Fruit fly (Drosophila melanogaster) whole organism, embryonic: ENCODE results near the gene CG17327.

ENCODE experiments used
- ATbp ChIP-seq: fragments of 200-800 bp; sonication (Bioruptor generic); optimal IDR thresholded peaks from 2 replicates; lab custom pipeline; 2017; ENCODE audit warnings: missing biosample characterization, mild to moderate bottlenecking, missing genetic modification characterization, missing genetic modification reagents
- Ada2b ChIP-seq: fragments of 200-800 bp; sonication (Bioruptor generic); IDR thresholded peaks from 2 replicates; pipeline ENCODE4 v1.3.6; 2022; ENCODE audit warnings: missing biosample characterization, missing genetic modification characterization
- Aef1 ChIP-seq: fragments of 200-800 bp; sonication (Bioruptor generic); IDR thresholded peaks from 3 replicates; pipeline ENCODE4 v1.3.6; 2022; ENCODE audit warnings: missing biosample characterization, missing genetic modification characterization
- Bgb ChIP-seq: fragments of 200-800 bp; sonication (Bioruptor generic); IDR thresholded peaks from 2 replicates; pipeline ENCODE4 v1.3.6; 2022; ENCODE audit warnings: missing biosample characterization, missing genetic modification characterization; ENCODE audit not compliant: partially characterized antibody
- CG11093 ChIP-seq: fragments of 200-800 bp; sonication (Bioruptor generic); IDR thresholded peaks from 3 replicates; pipeline ENCODE4 v1.3.6; 2022; ENCODE audit warnings: missing biosample characterization, missing genetic modification characterization
- CG12769 ChIP-seq: fragments of 200-800 bp; sonication (Bioruptor generic); optimal IDR thresholded peaks from 2 replicates; lab custom pipeline; 2019; ENCODE audit warnings: missing biosample characterization, mild to moderate bottlenecking, missing genetic modification characterization, moderate library complexity
- CG15269 ChIP-seq: fragments of 200-800 bp; sonication (Bioruptor generic); optimal IDR thresholded peaks from 2 replicates; lab custom pipeline; 2018; ENCODE audit warnings: missing biosample characterization, mild to moderate bottlenecking, missing genetic modification characterization, moderate library complexity
- CG1602 ChIP-seq: fragments of 200-800 bp; sonication (Bioruptor generic); optimal IDR thresholded peaks from 3 replicates; lab custom pipeline; 2016; ENCODE audit warnings: missing biosample characterization, missing genetic modification characterization
- CG1647 ChIP-seq: fragments of 200-800 bp; sonication (Bioruptor generic); optimal IDR thresholded peaks from 3 replicates; lab custom pipeline; 2016; ENCODE audit warnings: missing biosample characterization, missing genetic modification characterization
- CG17912 ChIP-seq: fragments of 200-800 bp; sonication (Bioruptor generic); optimal IDR thresholded peaks from 2 replicates; lab custom pipeline; 2018; ENCODE audit warnings: missing biosample characterization, mild to moderate bottlenecking, missing genetic modification characterization
- CG1792 ChIP-seq: fragments of 200-800 bp; sonication (Bioruptor generic); optimal IDR thresholded peaks from 2 replicates; lab custom pipeline; 2016; ENCODE audit warnings: missing biosample characterization, missing genetic modification characterization
- CG2120 ChIP-seq: fragments of 200-800 bp; sonication (Bioruptor generic); optimal IDR thresholded peaks from 3 replicates; lab custom pipeline; 2016; ENCODE audit warnings: missing biosample characterization, missing genetic modification characterization
- CG2202 ChIP-seq: fragments of 200-800 bp; sonication (Bioruptor generic); optimal IDR thresholded peaks from 2 replicates; lab custom pipeline; 2018; ENCODE audit warnings: missing biosample characterization, mild to moderate bottlenecking, missing genetic modification characterization
- CG3838 ChIP-seq: fragments of 200-800 bp; sonication (Bioruptor generic); optimal IDR thresholded peaks from 3 replicates; lab custom pipeline; 2016; ENCODE audit warnings: missing biosample characterization, missing genetic modification characterization
- CG5953 ChIP-seq: fragments of 200-800 bp; sonication (Bioruptor generic); IDR thresholded peaks from 2 replicates; pipeline ENCODE4 v1.3.6; 2022; ENCODE audit warnings: missing biosample characterization, missing genetic modification characterization
- CG6254 ChIP-seq: fragments of 200-800 bp; sonication (Bioruptor generic); optimal IDR thresholded peaks from 3 replicates; lab custom pipeline; 2017; ENCODE audit warnings: mild to moderate bottlenecking, missing biosample characterization, missing genetic modification reagents, missing genetic modification characterization
- CG6791 ChIP-seq: fragments of 200-800 bp; sonication (Bioruptor generic); IDR thresholded peaks from 3 replicates; pipeline ENCODE4 v1.3.6; 2022; ENCODE audit warnings: missing biosample characterization, missing genetic modification characterization; ENCODE audit not compliant: partially characterized antibody
- CG8290 ChIP-seq, 3 experiments: fragments of 200-800 bp; sonication (Bioruptor generic); optimal IDR thresholded peaks; 2 replicates each; lab custom pipeline; 2016 to 2019; ENCODE audit warnings: missing biosample characterization in 3 of 3, missing genetic modification characterization in 3 of 3, mild to moderate bottlenecking in 2 of 3, moderate library complexity in 1 of 3
- CG8944 ChIP-seq: fragments of 200-800 bp; sonication (Bioruptor generic); optimal IDR thresholded peaks from 3 replicates; lab custom pipeline; 2016; ENCODE audit warnings: missing biosample characterization, missing genetic modification characterization
- CG9932 ChIP-seq: fragments of 200-800 bp; sonication (Bioruptor generic); IDR thresholded peaks from 2 replicates; pipeline ENCODE4 v1.3.6; 2022; ENCODE audit warnings: missing biosample characterization, missing genetic modification characterization
- H15 ChIP-seq: fragments of 200-800 bp; sonication (Bioruptor generic); IDR thresholded peaks from 3 replicates; pipeline ENCODE4 v1.3.6; 2022; ENCODE audit warnings: missing biosample characterization, missing genetic modification characterization
- HLH3B ChIP-seq: fragments of 200-800 bp; sonication (Bioruptor generic); IDR thresholded peaks from 2 replicates; pipeline ENCODE4 v1.3.6; 2022; ENCODE audit warnings: missing biosample characterization, missing genetic modification characterization
- HLHmδ ChIP-seq: fragments of 200-800 bp; sonication (Bioruptor generic); optimal IDR thresholded peaks from 2 replicates; lab custom pipeline; 2018; ENCODE audit warnings: missing biosample characterization, mild to moderate bottlenecking, missing genetic modification characterization, moderate library complexity
- Lim3 ChIP-seq: fragments of 200-800 bp; sonication (Bioruptor generic); IDR thresholded peaks from 2 replicates; pipeline ENCODE4 v1.3.6; 2022; ENCODE audit warnings: missing biosample characterization, missing genetic modification characterization
- NfI ChIP-seq: fragments of 200-800 bp; sonication (Bioruptor generic); optimal IDR thresholded peaks from 3 replicates; lab custom pipeline; 2018; ENCODE audit warnings: missing biosample characterization, mild to moderate bottlenecking, missing genetic modification characterization, moderate library complexity
- Poxn ChIP-seq: fragments of 200-800 bp; sonication (Bioruptor generic); IDR thresholded peaks from 2 replicates; pipeline ENCODE4 v1.3.6; 2022; ENCODE audit warnings: missing biosample characterization, missing genetic modification characterization
- Six4 ChIP-seq: fragments of 200-800 bp; sonication (Bioruptor generic); optimal IDR thresholded peaks from 2 replicates; lab custom pipeline; 2016; ENCODE audit warnings: missing biosample characterization, missing genetic modification characterization
- al ChIP-seq: fragments of 200-800 bp; sonication (Bioruptor generic); IDR thresholded peaks from 2 replicates; pipeline ENCODE4 v1.3.6; 2022; ENCODE audit warnings: missing biosample characterization, missing genetic modification characterization
- amos ChIP-seq: fragments of 200-800 bp; sonication (Bioruptor generic); IDR thresholded peaks from 2 replicates; pipeline ENCODE4 v1.3.6; 2022; ENCODE audit warnings: missing biosample characterization, missing genetic modification characterization; ENCODE audit not compliant: partially characterized antibody
- ap ChIP-seq: fragments of 200-800 bp; sonication (Bioruptor generic); IDR thresholded peaks from 2 replicates; pipeline ENCODE4 v1.3.6; 2022; ENCODE audit warnings: missing biosample characterization, missing genetic modification characterization
- crol ChIP-seq: fragments of 200-800 bp; sonication (Bioruptor generic); IDR thresholded peaks from 2 replicates; pipeline ENCODE4 v1.3.6; 2022; ENCODE audit warnings: missing biosample characterization, missing genetic modification characterization
- dan ChIP-seq: fragments of 200-800 bp; sonication (Bioruptor generic); IDR thresholded peaks from 2 replicates; pipeline ENCODE4 v1.3.6; 2022; ENCODE audit warnings: missing biosample characterization, missing genetic modification characterization
- dati ChIP-seq: fragments of 200-800 bp; sonication (Bioruptor generic); IDR thresholded peaks from 2 replicates; pipeline ENCODE4 v1.3.6; 2022; ENCODE audit warnings: missing biosample characterization, missing genetic modification characterization
- dmrt99B ChIP-seq: fragments of 200-800 bp; sonication (Bioruptor generic); optimal IDR thresholded peaks from 2 replicates; lab custom pipeline; 2018; ENCODE audit warnings: missing biosample characterization, mild to moderate bottlenecking, missing genetic modification characterization, moderate library complexity
- dysf ChIP-seq: fragments of 200-800 bp; sonication (Bioruptor generic); IDR thresholded peaks from 3 replicates; pipeline ENCODE4 v1.3.6; 2022; ENCODE audit warnings: missing biosample characterization, missing genetic modification characterization
- grau ChIP-seq: fragments of 200-800 bp; optimal IDR thresholded peaks from 3 replicates; lab custom pipeline; 2019; ENCODE audit warnings: missing biosample characterization, mild to moderate bottlenecking, missing genetic modification characterization, moderate library complexity
- inv ChIP-seq: fragments of 200-800 bp; sonication (Bioruptor generic); IDR thresholded peaks from 2 replicates; pipeline ENCODE4 v1.3.6; 2022; ENCODE audit warnings: missing biosample characterization, missing genetic modification characterization; ENCODE audit not compliant: partially characterized antibody
- jumu ChIP-seq: fragments of 200-800 bp; sonication (Bioruptor generic); optimal IDR thresholded peaks from 3 replicates; lab custom pipeline; 2016; ENCODE audit warnings: missing biosample characterization, missing genetic modification characterization
- maf-S ChIP-seq: fragments of 200-800 bp; sonication (Bioruptor generic); optimal IDR thresholded peaks from 2 replicates; lab custom pipeline; 2016; ENCODE audit warnings: missing biosample characterization, missing genetic modification characterization
- mam ChIP-seq: fragments of 200-800 bp; sonication (Bioruptor generic); optimal IDR thresholded peaks from 3 replicates; lab custom pipeline; 2016; ENCODE audit warnings: missing biosample characterization, missing genetic modification characterization
- nerfin-1 ChIP-seq: fragments of 200-800 bp; sonication (Bioruptor generic); optimal IDR thresholded peaks from 3 replicates; lab custom pipeline; 2019; ENCODE audit warnings: missing biosample characterization, mild to moderate bottlenecking, missing genetic modification characterization, moderate library complexity
- pfk ChIP-seq: fragments of 200-800 bp; sonication (Bioruptor generic); optimal IDR thresholded peaks from 2 replicates; lab custom pipeline; 2018; ENCODE audit warnings: missing biosample characterization, mild to moderate bottlenecking, missing genetic modification characterization, moderate library complexity
- shn ChIP-seq: fragments of 200-800 bp; sonication (Bioruptor generic); optimal IDR thresholded peaks from 3 replicates; lab custom pipeline; 2016; ENCODE audit warnings: missing biosample characterization, missing genetic modification characterization
- slbo ChIP-seq: fragments of 200-800 bp; sonication (Bioruptor generic); IDR thresholded peaks from 2 replicates; pipeline ENCODE4 v1.3.6; 2022; ENCODE audit warnings: missing biosample characterization, missing genetic modification characterization
- slp2 ChIP-seq: fragments of 200-800 bp; sonication (Bioruptor generic); optimal IDR thresholded peaks from 2 replicates; lab custom pipeline; 2016; ENCODE audit warnings: missing biosample characterization, missing genetic modification characterization
- so ChIP-seq: fragments of 200-800 bp; sonication (Bioruptor generic); IDR thresholded peaks from 3 replicates; pipeline ENCODE4 v1.3.6; 2022; ENCODE audit warnings: missing biosample characterization, missing genetic modification characterization
- tin ChIP-seq: fragments of 200-800 bp; sonication (Bioruptor generic); optimal IDR thresholded peaks from 3 replicates; lab custom pipeline; 2016; ENCODE audit warnings: missing biosample characterization, missing genetic modification characterization
- tna ChIP-seq: fragments of 200-800 bp; sonication (Bioruptor generic); IDR thresholded peaks from 2 replicates; pipeline ENCODE4 v1.3.6; 2022; ENCODE audit warnings: missing biosample characterization, missing genetic modification characterization; ENCODE audit not compliant: partially characterized antibody
- tup ChIP-seq: fragments of 200-800 bp; sonication (Bioruptor generic); optimal IDR thresholded peaks from 2 replicates; lab custom pipeline; 2016; ENCODE audit warnings: missing biosample characterization, mild to moderate bottlenecking, missing genetic modification characterization, moderate library complexity
- wor ChIP-seq: fragments of 200-800 bp; sonication (Bioruptor generic); IDR thresholded peaks from 2 replicates; pipeline ENCODE4 v1.3.6; 2022; ENCODE audit warnings: missing biosample characterization, missing genetic modification characterization

Gene CG17327

DNA sequence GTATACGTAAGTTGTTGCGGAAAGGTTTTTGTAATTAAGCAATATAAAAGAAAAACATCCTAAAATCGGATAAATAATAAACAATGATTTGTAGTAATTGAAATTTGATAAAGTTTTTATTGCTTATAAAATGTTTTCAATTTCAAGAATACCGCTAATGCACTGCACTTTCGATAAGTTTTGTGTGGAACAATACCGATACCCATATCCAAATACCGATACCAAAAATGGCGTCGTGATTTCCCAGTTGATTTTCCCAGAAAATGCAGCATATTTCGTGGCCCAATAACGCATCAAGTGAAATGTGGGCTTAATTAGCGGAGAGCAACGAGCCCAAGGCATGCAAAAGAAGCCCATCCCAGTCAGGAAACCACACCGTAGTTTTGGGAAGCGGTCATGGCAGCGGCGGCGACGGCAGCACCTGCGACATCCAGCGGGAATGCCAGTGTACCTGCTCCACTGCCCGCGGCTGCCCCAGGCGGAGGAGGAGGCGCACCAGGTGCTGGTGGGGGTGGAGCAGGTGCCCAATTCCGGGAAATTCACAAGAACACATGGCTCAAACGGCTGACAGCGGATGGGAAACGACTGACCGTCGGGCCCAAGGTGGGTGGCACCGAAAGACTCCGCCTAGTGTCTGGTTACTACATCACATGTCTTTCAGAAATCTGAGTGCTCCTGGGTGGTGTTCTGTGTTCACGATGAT, 11.5 kb downstream of the CG17327 start, which contains the start of gene CG31342 (continued):
- TF ChIP-seq tna: peak; percentile 29; the same call in 1 of the 2 replicates
- no peak for TF ChIP-seq Lim3 (GFP tag; lab: Robert Waterston, UW)
- no peak for TF ChIP-seq dan (GFP tag; lab: Robert Waterston, UW)
- TF ChIP-seq shn (GFP tag; lab: Kevin White, UChicago): no peak
- TF ChIP-seq Ada2b: no peak
- TF ChIP-seq ap (GFP tag; lab: Robert Waterston, UW): no peak
- TF ChIP-seq maf-S (GFP tag; lab: Kevin White, UChicago): no peak
- TF ChIP-seq CG2202 (tag; lab: Kevin White, UChicago): peak; percentile 2
- no peak for TF ChIP-seq CG5953 (GFP tag; lab: Robert Waterston, UW)
- TF ChIP-seq al (GFP tag; lab: Robert Waterston, UW): no peak
- TF ChIP-seq dmrt99B: no peak
- TF ChIP-seq CG17912 (GFP tag; lab: Kevin White, UChicago): no peak
- no peak for TF ChIP-seq crol (GFP tag; lab: Robert Waterston, UW)
- TF ChIP-seq HLHmδ: no peak
- TF ChIP-seq CG3838: no peak
- TF ChIP-seq CG6254 (GFP tag; lab: Kevin White, UChicago): no peak
- no peak; the same call in 1 of the 2 replicates for TF ChIP-seq HLH3B (GFP tag; lab: Robert Waterston, UW)
- no peak for TF ChIP-seq CG1647
- no peak for TF ChIP-seq mam (GFP tag; lab: Kevin White, UChicago)
- peak; percentile 49 for TF ChIP-seq CG2120 (GFP tag; lab: Kevin White, UChicago)
- peak; percentile 32; the same call in 1 of the 2 replicates for TF ChIP-seq inv
- no peak for TF ChIP-seq H15 (GFP tag; lab: Robert Waterston, UW)
- peak; percentile 76 for TF ChIP-seq Bgb
- TF ChIP-seq Poxn: no peak
- TF ChIP-seq CG11093 (GFP tag; lab: Robert Waterston, UW): no peak
- 0 out of 3 replicates have a peak, but pooled peaks have one; percentile 17 for TF ChIP-seq so (GFP tag; lab: Robert Waterston, UW)
- no peak for TF ChIP-seq ATbp (GFP tag; lab: Kevin White, UChicago)
- TF ChIP-seq dati (GFP tag; lab: Robert Waterston, UW): no peak
- no peak for TF ChIP-seq CG1792 (GFP tag; lab: Kevin White, UChicago)
- no peak for TF ChIP-seq wor (GFP tag; lab: Robert Waterston, UW)
- no peak for TF ChIP-seq CG1602 (GFP tag; lab: Kevin White, UChicago)
- no peak for TF ChIP-seq pfk (GFP tag; lab: Kevin White, UChicago)
- peak; percentile 41; the same call in 1 of the 2 replicates for TF ChIP-seq slbo
- TF ChIP-seq CG12769: no peak
- TF ChIP-seq jumu (GFP tag; lab: Kevin White, UChicago): no peak
- TF ChIP-seq NfI (GFP tag; lab: Kevin White, UChicago): peak; percentile 19
- TF ChIP-seq tup (GFP tag; lab: Kevin White, UChicago): no peak
- TF ChIP-seq dysf (GFP tag; lab: Robert Waterston, UW): no peak
- TF ChIP-seq CG15269: no peak
- peak; percentile 17 for TF ChIP-seq tin (GFP tag; lab: Kevin White, UChicago)
- TF ChIP-seq grau (tag; lab: Kevin White, UChicago): peak; percentile 70
- peak; percentile 61 for TF ChIP-seq Six4
- TF ChIP-seq Aef1: no peak
- peak; percentile 38; the same call in 1 of the 2 replicates for TF ChIP-seq CG9932 (GFP tag; lab: Robert Waterston, UW)
- no peak for TF ChIP-seq CG8944 (GFP tag; lab: Kevin White, UChicago)
- TF ChIP-seq CG6791 (GFP tag; lab: Robert Waterston, UW): peak; percentile 59; the same call in 2 of the 3 replicates
- TF ChIP-seq CG8290 (GFP tag; optimal IDR thresholded peaks at IDR 0.05; lab: Kevin White, UChicago): no peak
- no peak for TF ChIP-seq CG8290 (tag; optimal IDR thresholded peaks at IDR 0.05; lab: Kevin White, UChicago)
- TF ChIP-seq nerfin-1 (tag; lab: Kevin White, UChicago): peak; percentile 98
- TF ChIP-seq slp2 (GFP tag; lab: Kevin White, UChicago): no peak
- peak; percentile 75; the same call in 1 of the 2 replicates for TF ChIP-seq amos (GFP tag; lab: Robert Waterston, UW)
